Worm (Caenorhabditis elegans): ENCODE data around the gene ceh-74.

ceh-74 gene

DNA sequence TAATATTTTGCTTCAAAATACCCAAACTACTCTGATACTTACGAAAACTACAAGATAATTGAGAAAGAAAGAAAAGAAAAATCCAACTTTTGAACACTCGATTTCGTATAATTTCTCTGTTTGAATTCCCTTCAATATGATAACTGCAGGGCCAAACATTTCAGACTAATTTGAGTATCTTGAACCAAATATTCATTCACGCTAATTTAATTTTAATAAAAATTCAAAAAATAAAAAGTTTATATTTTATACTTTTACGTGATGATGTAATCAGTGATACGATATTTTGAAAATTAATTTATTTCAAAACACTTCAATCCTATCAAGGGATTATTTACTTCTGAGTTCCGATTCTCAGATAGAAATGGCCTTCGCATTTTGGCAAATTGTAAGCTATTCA, 2.1 kb downstream of the ceh-74 start, which contains the start of gene ZC376.8:
Gene ZC376.8 (plus strand): TSS at position 301 of the 400 bp plus-strand sequence.
- no peak for TF ChIP-seq C38D4.7 (GFP tag; optimal IDR thresholded peaks at IDR 0.05)
- no peak for TF ChIP-seq C08G9.2 (tag; optimal IDR thresholded peaks at IDR 0.05)
- TF ChIP-seq dmd-4 (tag; optimal IDR thresholded peaks at IDR 0.05; ENCODE audit: borderline replicate concordance): no peak
- TF ChIP-seq sdc-2 (tag; optimal IDR thresholded peaks at IDR 0.05): no peak
- TF ChIP-seq K09A11.1 (tag; optimal IDR thresholded peaks at IDR 0.05; ENCODE audit: insufficient read depth): no peak
- no peak for TF ChIP-seq npax-4 (tag; optimal IDR thresholded peaks at IDR 0.05)
- TF ChIP-seq tbx-2 (tag; optimal IDR thresholded peaks at IDR 0.05): no peak
- no peak for TF ChIP-seq pha-2 (tag; optimal IDR thresholded peaks at IDR 0.05)
- TF ChIP-seq tbx-7 (tag; optimal IDR thresholded peaks at IDR 0.05): no peak
- TF ChIP-seq ceh-24 (tag; optimal IDR thresholded peaks at IDR 0.05): no peak
- TF ChIP-seq rnt-1 (tag; optimal IDR thresholded peaks at IDR 0.05): no peak

DNA sequence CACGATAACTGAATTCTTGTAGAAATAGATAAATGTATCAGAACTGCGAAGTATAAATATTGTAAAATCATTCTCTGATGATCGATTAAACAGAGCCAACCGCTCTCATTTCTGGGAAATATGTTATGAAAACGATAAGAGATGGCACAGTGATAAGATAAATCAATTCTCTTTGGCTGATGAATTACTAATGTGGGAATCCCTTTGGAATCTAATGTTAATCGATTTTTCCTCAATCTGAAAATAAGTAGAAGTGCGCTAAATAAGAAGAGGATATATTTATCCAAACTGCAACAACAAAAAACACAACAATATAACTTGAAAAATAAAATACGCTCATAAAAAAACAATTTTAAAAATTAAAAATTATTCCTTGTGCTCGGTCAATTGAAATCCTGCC, 5.0 kb downstream of the ceh-74 start, which contains the start of gene cest-2.3:
Gene cest-2.3 (minus strand): TSS at position 101 of the 400 bp plus-strand sequence.
- TF ChIP-seq elt-2 (tag; optimal IDR thresholded peaks at IDR 0.05) (peak; percentile 40), elt-4 (tag; optimal IDR thresholded peaks at IDR 0.05) (no peak)

DNA sequence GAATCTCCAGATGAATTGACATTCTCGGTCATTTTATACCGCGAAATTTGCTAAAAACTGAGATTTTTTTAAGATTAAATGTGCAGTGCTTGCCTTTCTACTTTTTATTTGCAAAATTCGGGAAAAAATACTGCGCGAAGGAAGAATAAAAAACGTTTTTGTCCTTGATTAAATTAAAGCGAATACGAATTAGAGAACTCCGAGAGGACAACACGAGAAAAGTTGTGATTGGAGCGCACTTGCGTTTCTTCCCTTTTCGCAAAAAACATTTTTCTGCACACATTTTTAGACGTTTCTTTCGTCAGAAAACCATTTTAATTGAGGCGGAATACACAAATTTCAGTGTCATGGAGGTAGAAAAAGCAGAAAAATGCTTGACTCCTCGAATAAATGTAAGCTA, 7.6 kb downstream of the ceh-74 start, which contains the start of the genes trm-1 and ints-2:
Gene trm-1 (minus strand): TSS at position 175 of the 400 bp plus-strand sequence.
Gene ints-2 (plus strand): TSS at position 249 of the 400 bp plus-strand sequence.
- peak; percentile 50 for TF ChIP-seq ceh-31 (tag; optimal IDR thresholded peaks at IDR 0.05)
- TF ChIP-seq unc-42 (tag; optimal IDR thresholded peaks at IDR 0.05): peak; percentile 98
- TF ChIP-seq ceh-45 (GFP tag; IDR thresholded peaks at IDR 0.05): no peak
- peak; percentile 26 for TF ChIP-seq ceh-18 (tag; optimal IDR thresholded peaks at IDR 0.05)
- peak; percentile 2 for TF ChIP-seq nfya-1 (tag; optimal IDR thresholded peaks at IDR 0.05)

DNA sequence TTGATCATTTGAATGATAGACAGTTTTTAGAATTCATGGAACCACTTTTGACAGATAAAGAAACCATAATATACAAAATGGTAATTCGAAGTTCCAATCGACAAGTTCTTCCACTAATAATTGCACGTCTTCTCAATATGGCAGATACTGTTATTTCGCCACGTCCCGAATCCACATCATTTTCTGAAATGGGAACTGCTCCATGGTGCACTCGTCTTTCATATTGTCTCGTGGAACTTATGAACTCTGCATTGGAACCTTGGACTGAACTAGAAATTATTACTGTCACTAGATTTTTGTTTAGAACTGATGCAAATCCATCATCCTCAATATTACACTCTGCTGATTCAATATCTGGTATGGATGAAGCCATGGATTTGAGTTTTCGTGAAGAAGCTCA, 9.2 kb downstream of the ceh-74 start:
- TF ChIP-seq sox-4 (tag; optimal IDR thresholded peaks at IDR 0.05) (no peak), pax-1 (tag; optimal IDR thresholded peaks at IDR 0.05) (no peak), tbx-7 (tag; optimal IDR thresholded peaks at IDR 0.05) (no peak), mec-3 (tag; optimal IDR thresholded peaks at IDR 0.05; ENCODE audit: borderline replicate concordance) (no peak), dve-1 (tag; optimal IDR thresholded peaks at IDR 0.05) (no peak), unc-3 (GFP tag; conservative IDR thresholded peaks at IDR 0.05) (no peak), unc-3 (tag; optimal IDR thresholded peaks at IDR 0.05) (no peak), K09A11.1 (tag; optimal IDR thresholded peaks at IDR 0.05; ENCODE audit: insufficient read depth) (no peak), ceh-48 (tag; optimal IDR thresholded peaks at IDR 0.05) (no peak), ceh-24 (tag; optimal IDR thresholded peaks at IDR 0.05) (no peak), ceh-30 (tag; optimal IDR thresholded peaks at IDR 0.05) (no peak)

DNA sequence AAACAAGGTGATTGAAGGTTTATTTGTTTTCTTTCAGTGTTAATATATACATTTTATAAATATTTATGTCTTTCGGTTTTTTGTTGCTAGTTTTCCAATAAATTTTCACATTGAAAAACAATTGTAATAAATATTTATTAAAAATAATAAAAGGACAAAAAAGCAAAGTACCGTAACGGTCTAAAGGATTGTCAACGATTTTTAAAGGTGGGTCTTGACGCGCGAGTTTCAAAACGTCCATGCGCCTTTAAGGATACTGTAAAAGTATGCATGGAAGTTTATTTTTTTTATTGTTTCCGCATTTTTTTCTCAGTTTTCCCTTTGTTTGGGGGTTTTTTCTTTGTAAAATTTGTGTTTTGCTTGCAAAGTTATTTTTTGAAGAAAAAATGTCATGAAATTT, 15.0 kb downstream of the ceh-74 start:
- TF ChIP-seq ceh-6 (GFP tag; optimal IDR thresholded peaks at IDR 0.05) (no peak), sdc-2 (tag; optimal IDR thresholded peaks at IDR 0.05) (no peak), T23F11.4 (GFP tag; optimal IDR thresholded peaks at IDR 0.05) (no peak), unc-42 (tag; optimal IDR thresholded peaks at IDR 0.05) (no peak), ceh-2 (tag; optimal IDR thresholded peaks at IDR 0.05) (no peak), pax-1 (tag; optimal IDR thresholded peaks at IDR 0.05) (no peak)

DNA sequence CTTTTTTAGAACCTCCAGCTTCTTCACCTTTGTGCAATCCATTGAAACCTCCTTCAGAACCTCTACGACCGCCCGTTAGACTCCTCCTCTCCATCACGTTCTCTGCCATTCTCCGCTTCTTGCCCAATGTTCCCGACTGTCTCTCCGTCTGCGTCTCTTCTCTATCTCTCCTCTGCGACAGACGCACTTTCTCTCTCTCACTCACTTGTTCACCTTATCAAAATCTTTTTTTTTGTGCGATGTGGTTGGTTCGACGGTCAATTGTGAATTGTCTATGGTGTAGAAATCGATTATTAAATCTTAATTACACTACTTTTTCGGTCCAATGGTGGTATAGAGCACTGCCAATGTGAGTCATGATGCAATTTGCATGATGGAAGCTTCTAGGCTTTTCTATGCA, 15.6 kb downstream of the ceh-74 start, which contains the start of gene atfs-1:
Gene atfs-1 (plus strand): TSS at position 213 of the 400 bp plus-strand sequence.
- TF ChIP-seq pros-1 (tag; optimal IDR thresholded peaks at IDR 0.05) (no peak), rnt-1 (tag; optimal IDR thresholded peaks at IDR 0.05) (no peak), sdc-2 (tag; optimal IDR thresholded peaks at IDR 0.05) (no peak), tbx-7 (tag; optimal IDR thresholded peaks at IDR 0.05) (no peak), elt-2 (tag; optimal IDR thresholded peaks at IDR 0.05) (no peak), ahr-1 (tag; optimal IDR thresholded peaks at IDR 0.05) (no peak), ceh-22 (tag; optimal IDR thresholded peaks at IDR 0.05) (no peak), C08G9.2 (tag; optimal IDR thresholded peaks at IDR 0.05) (no peak), gmeb-2 (tag; optimal IDR thresholded peaks at IDR 0.05) (no peak), ama-1 (optimal IDR thresholded peaks at IDR 0.05) (no peak), Y22D7AL.16 (tag; optimal IDR thresholded peaks at IDR 0.05) (no peak), ceh-6 (GFP tag; optimal IDR thresholded peaks at IDR 0.05) (no peak), hlh-6 (tag; optimal IDR thresholded peaks at IDR 0.05) (no peak), C38D4.7 (GFP tag; optimal IDR thresholded peaks at IDR 0.05) (no peak), ets-4 (tag; optimal IDR thresholded peaks at IDR 0.05) (no peak), hlh-8 (tag; optimal IDR thresholded peaks at IDR 0.05) (no peak), ceh-30 (tag; optimal IDR thresholded peaks at IDR 0.05) (no peak), fkh-6 (tag; optimal IDR thresholded peaks at IDR 0.05) (no peak), ceh-48 (tag; optimal IDR thresholded peaks at IDR 0.05) (no peak), dve-1 (tag; optimal IDR thresholded peaks at IDR 0.05) (peak; percentile 8), pha-2 (tag; optimal IDR thresholded peaks at IDR 0.05) (no peak), elt-4 (tag; optimal IDR thresholded peaks at IDR 0.05) (no peak), pax-1 (tag; optimal IDR thresholded peaks at IDR 0.05) (no peak), lin-11 (tag; optimal IDR thresholded peaks at IDR 0.05) (no peak), unc-42 (tag; optimal IDR thresholded peaks at IDR 0.05) (peak; percentile 48), T23F11.4 (GFP tag; optimal IDR thresholded peaks at IDR 0.05) (no peak), lim-6 (tag; optimal IDR thresholded peaks at IDR 0.05) (no peak)
